Worm (Caenorhabditis elegans) whole organism, late embryonic: Measurements from ENCODE around the gene npax-1.

Experiments used
- T23F11.4 ChIP-seq: fragments of 200-800 bp; sonication (Bioruptor generic); optimal IDR thresholded peaks from 2 replicates; lab custom pipeline; 2018; ENCODE audit warnings: mild to moderate bottlenecking, missing genetic modification characterization, missing compliant biosample characterization
- ama-1 ChIP-seq: fragments of 150-350 bp; optimal IDR thresholded peaks from 2 replicates; lab custom pipeline; 2014
- ceh-19 ChIP-seq: fragments of 200-800 bp; sonication (Bioruptor generic); optimal IDR thresholded peaks from 2 replicates; lab custom pipeline; 2018; ENCODE audit warnings: mild to moderate bottlenecking, missing genetic modification characterization, missing compliant biosample characterization
- hlh-8 ChIP-seq: sonication (generic microtip); optimal IDR thresholded peaks from 2 replicates; lab custom pipeline; 2016; ENCODE audit warnings: missing genotype, missing genetic modification characterization, missing compliant biosample characterization
- lin-11 ChIP-seq: fragments of 200-800 bp; sonication (Bioruptor generic); optimal IDR thresholded peaks from 2 replicates; lab custom pipeline; 2018; ENCODE audit warnings: mild to moderate bottlenecking, missing genetic modification characterization, missing compliant biosample characterization
- nhr-11 ChIP-seq: fragments of 150-350 bp; optimal IDR thresholded peaks from 2 replicates; lab custom pipeline; 2014; ENCODE audit warnings: missing biosample characterization, missing genetic modification characterization
- pha-4 ChIP-seq: fragments of 150-350 bp; optimal IDR thresholded peaks from 2 replicates; lab custom pipeline; 2018; ENCODE audit warnings: missing biosample characterization, missing genetic modification reagents, missing genetic modification characterization
- ztf-16 ChIP-seq: sonication (generic microtip); optimal IDR thresholded peaks from 2 replicates; lab custom pipeline; 2017; ENCODE audit warnings: missing genetic modification characterization, missing compliant biosample characterization

ce11 chrII:7279808-7280207 is 51.3 kb downstream of the npax-1 start:
- TF ChIP-seq pha-4 (tag; lab: Kevin White, UChicago): no peak
- no peak for TF ChIP-seq lin-11 (tag; lab: Kevin White, UChicago)
- no peak for TF ChIP-seq T23F11.4 (GFP tag; lab: Kevin White, UChicago)
- no peak for TF ChIP-seq ceh-19 (GFP tag; lab: Kevin White, UChicago)
- no peak for TF ChIP-seq nhr-11 (tag; lab: Kevin White, UChicago)
- no peak for TF ChIP-seq ama-1
- TF ChIP-seq ztf-16 (tag; lab: Kevin White, UChicago): no peak
- no peak for TF ChIP-seq hlh-8 (tag; lab: Kevin White, UChicago)
